Worm (Caenorhabditis elegans) whole organism, L4 larva: Measurements from ENCODE around the gene cyp-31A5.

Experiments used
- T26A8.4 ChIP-seq: fragments of 200-800 bp; sonication (Bioruptor generic); IDR thresholded peaks from 2 replicates; pipeline ENCODE4 v1.3.6; 2022; ENCODE audit warnings: missing genetic modification characterization, missing compliant biosample characterization
- ama-1 ChIP-seq: fragments of 150-350 bp; optimal IDR thresholded peaks from 2 replicates; lab custom pipeline; 2014; ENCODE audit warnings: inconsistent platforms, mixed read lengths
- arid-1 ChIP-seq: fragments of 200-800 bp; sonication (Bioruptor generic); conservative IDR thresholded peaks from 2 replicates; pipeline ENCODE4 v1.3.6; 2022; ENCODE audit warnings: missing genetic modification reagents, missing genetic modification characterization, missing compliant biosample characterization
- daf-12 ChIP-seq: fragments of 150-350 bp; optimal IDR thresholded peaks from 2 replicates; lab custom pipeline; 2014; ENCODE audit warnings: missing biosample characterization, missing genetic modification reagents, missing genetic modification characterization
- dmd-8 ChIP-seq: fragments of 200-800 bp; sonication (Bioruptor generic); IDR thresholded peaks from 2 replicates; pipeline ENCODE4 v1.3.6; 2022; ENCODE audit warnings: missing genetic modification characterization, missing compliant biosample characterization
- dpl-1 ChIP-seq: fragments of 150-350 bp; optimal IDR thresholded peaks from 2 replicates; lab custom pipeline; 2014; ENCODE audit warnings: missing biosample characterization, missing genetic modification reagents, missing genetic modification characterization
- duxl-1 ChIP-seq: sonication (generic microtip); optimal IDR thresholded peaks from 2 replicates; lab custom pipeline; 2016; ENCODE audit warnings: mild to moderate bottlenecking, missing genetic modification characterization, moderate library complexity, missing compliant biosample characterization; ENCODE audit not compliant: poor library complexity
- lin-13 ChIP-seq: fragments of 150-350 bp; optimal IDR thresholded peaks from 2 replicates; lab custom pipeline; 2014; ENCODE audit warnings: missing biosample characterization, missing genetic modification reagents, missing genetic modification characterization
- nhr-10 ChIP-seq: fragments of 150-350 bp; optimal IDR thresholded peaks from 2 replicates; lab custom pipeline; 2014; ENCODE audit warnings: missing biosample characterization, missing genetic modification characterization
- nhr-11 ChIP-seq: fragments of 150-350 bp; optimal IDR thresholded peaks from 2 replicates; lab custom pipeline; 2014; ENCODE audit warnings: missing biosample characterization, missing genetic modification characterization
- nhr-111 ChIP-seq: fragments of 200-800 bp; sonication (Bioruptor generic); optimal IDR thresholded peaks from 2 replicates; lab custom pipeline; 2018; ENCODE audit warnings: mild to moderate bottlenecking, missing genetic modification characterization, missing compliant biosample characterization
- pha-4 ChIP-seq, 2 experiments: fragments of 150-350 bp in 1 of 2; fragments of 200-800 bp in 1 of 2; sonication (Bioruptor generic) in 1 of 2; IDR thresholded peaks in 1 of 2; optimal IDR thresholded peaks in 1 of 2; 2 replicates each; pipeline versions ENCODE4 v1.3.6 to Lab custom; 2014 to 2022; ENCODE audit warnings: missing genetic modification characterization in 2 of 2, missing genetic modification reagents in 2 of 2, missing biosample characterization in 1 of 2, missing compliant biosample characterization in 1 of 2
- sdz-12 ChIP-seq: fragments of 200-800 bp; sonication (Bioruptor generic); optimal IDR thresholded peaks from 2 replicates; lab custom pipeline; 2018; ENCODE audit warnings: mild to moderate bottlenecking, missing genetic modification characterization, missing compliant biosample characterization
- unc-62 ChIP-seq, 3 experiments: fragments of 150-350 bp in 1 of 3; sonication (generic microtip); optimal IDR thresholded peaks in 2 of 3; peaks in 1 of 3; 1 replicate in 1 of 3; 2 replicates in 2 of 3; lab custom pipeline; 2014 to 2017; ENCODE audit warnings: missing biosample characterization in 3 of 3, missing genetic modification characterization in 3 of 3, missing genetic modification reagents in 3 of 3, missing genotype in 1 of 3

- no peak for TF ChIP-seq duxl-1 (tag; lab: Kevin White, UChicago)
- no peak for TF ChIP-seq daf-12 (tag; lab: Kevin White, UChicago)
- TF ChIP-seq sdz-12 (GFP tag; lab: Kevin White, UChicago): no peak
- no peak for TF ChIP-seq nhr-111 (GFP tag; lab: Kevin White, UChicago)
- TF ChIP-seq nhr-11 (tag; lab: Kevin White, UChicago): no peak
- TF ChIP-seq pha-4 (GFP tag; IDR thresholded peaks at IDR 0.05; lab: Robert Waterston, UW): no peak
- TF ChIP-seq pha-4 (tag; optimal IDR thresholded peaks at IDR 0.05; lab: Kevin White, UChicago): peak; percentile 29
- peak; percentile 74 for TF ChIP-seq dpl-1 (GFP tag; lab: Kevin White, UChicago)
- peak; percentile 88 for TF ChIP-seq lin-13 (GFP tag; lab: Kevin White, UChicago)
- TF ChIP-seq nhr-10: no peak
- TF ChIP-seq ama-1 (lab: Kevin White, UChicago): peak; percentile 20
- 0 out of 2 replicates have a peak, but pooled peaks have one; percentile 46 for TF ChIP-seq T26A8.4 (GFP tag; lab: Robert Waterston, UW)
- no peak for TF ChIP-seq dmd-8 (GFP tag; lab: Robert Waterston, UW)
- TF ChIP-seq arid-1: 0 out of 2 replicates have a peak, but pooled peaks have one; percentile 48
- TF ChIP-seq unc-62 (GFP tag; optimal IDR thresholded peaks at IDR 0.05 in 1 of 2; lab: Kevin White, UChicago): no peak
- no peak for TF ChIP-seq unc-62 (tag; optimal IDR thresholded peaks at IDR 0.05; lab: Kevin White, UChicago)
Observed at ce11 chrIV:13386043-13386442, 15.0 kb upstream of the cyp-31A5 start, which contains the start of the genes Y62E10A.20, Y62E10A.23 and mdt-9.
